Fruit fly (Drosophila melanogaster) whole organism, pupa: ENCODE measurements around the gene nanos.

Experiments
- CG10348 ChIP-seq: fragments of 200-800 bp; sonication (Bioruptor generic); IDR thresholded peaks from 2 replicates; pipeline ENCODE4 v1.3.6; 2022; ENCODE audit warnings: missing biosample characterization, missing genetic modification characterization
- CG12605 ChIP-seq: fragments of 200-800 bp; sonication (Bioruptor generic); IDR thresholded peaks from 2 replicates; pipeline ENCODE4 v1.3.6; 2022; ENCODE audit warnings: missing biosample characterization, missing genetic modification characterization
- CG14655 ChIP-seq: fragments of 200-800 bp; sonication (Bioruptor generic); optimal IDR thresholded peaks from 3 replicates; lab custom pipeline; 2017; ENCODE audit warnings: mild to moderate bottlenecking, missing biosample characterization, missing genetic modification reagents, missing genetic modification characterization
- CG15710 ChIP-seq: fragments of 200-800 bp; sonication (Bioruptor generic); optimal IDR thresholded peaks from 2 replicates; lab custom pipeline; 2018; ENCODE audit warnings: missing biosample characterization, mild to moderate bottlenecking, missing genetic modification characterization, moderate library complexity
- CG17806 ChIP-seq: fragments of 200-800 bp; sonication (Bioruptor generic); optimal IDR thresholded peaks from 2 replicates; lab custom pipeline; 2018; ENCODE audit warnings: missing biosample characterization, mild to moderate bottlenecking, missing genetic modification characterization, moderate library complexity
- CG32121 ChIP-seq: fragments of 200-800 bp; sonication (Bioruptor generic); IDR thresholded peaks from 2 replicates; pipeline ENCODE4 v1.3.6; 2022; ENCODE audit warnings: missing biosample characterization, missing genetic modification characterization
- CG34367 ChIP-seq: fragments of 200-800 bp; sonication (Bioruptor generic); optimal IDR thresholded peaks from 2 replicates; lab custom pipeline; 2018; ENCODE audit warnings: missing biosample characterization, mild to moderate bottlenecking, missing genetic modification characterization
- CG4496 ChIP-seq: fragments of 200-800 bp; sonication (Bioruptor generic); IDR thresholded peaks from 3 replicates; pipeline ENCODE4 v1.3.6; 2022; ENCODE audit warnings: missing biosample characterization, missing genetic modification characterization
- CG8301 ChIP-seq: fragments of 200-800 bp; sonication (Bioruptor generic); optimal IDR thresholded peaks from 2 replicates; lab custom pipeline; 2018; ENCODE audit warnings: missing biosample characterization, mild to moderate bottlenecking, missing genetic modification characterization
- EcR ChIP-seq: fragments of 200-800 bp; sonication (Bioruptor generic); optimal IDR thresholded peaks from 3 replicates; lab custom pipeline; 2019; ENCODE audit warnings: missing biosample characterization, missing genetic modification characterization, mild to moderate bottlenecking, moderate library complexity, missing genetic modification reagents
- Pif1A ChIP-seq: fragments of 200-800 bp; sonication (Bioruptor generic); optimal IDR thresholded peaks from 3 replicates; lab custom pipeline; 2016; ENCODE audit warnings: missing biosample characterization, missing genetic modification characterization
- Snoo ChIP-seq: fragments of 200-800 bp; sonication (Bioruptor generic); optimal IDR thresholded peaks from 3 replicates; lab custom pipeline; 2017; ENCODE audit warnings: missing biosample characterization, mild to moderate bottlenecking, missing genetic modification characterization, inconsistent platforms
- fd96Ca ChIP-seq: fragments of 200-800 bp; sonication (Bioruptor generic); IDR thresholded peaks from 3 replicates; pipeline ENCODE4 v1.3.6; 2022; ENCODE audit warnings: missing biosample characterization, missing genetic modification characterization
- rn ChIP-seq: fragments of 200-800 bp; sonication (Bioruptor generic); IDR thresholded peaks from 2 replicates; pipeline ENCODE4 v1.3.6; 2022; ENCODE audit warnings: missing biosample characterization, missing genetic modification characterization

dm6 chr3R:19134957-19135356, 22.1 kb upstream of the nanos start, which contains the start of gene Cyp12a4:
- no peak for TF ChIP-seq fd96Ca (GFP tag; lab: Robert Waterston, UW)
- TF ChIP-seq rn (GFP tag; lab: Robert Waterston, UW) = no peak
- TF ChIP-seq CG15710 = no peak
- TF ChIP-seq CG17806 (tag; lab: Kevin White, UChicago) = no peak
- no peak for TF ChIP-seq CG14655
- TF ChIP-seq CG8301 (tag; lab: Kevin White, UChicago) = no peak
- no peak for TF ChIP-seq CG32121
- TF ChIP-seq CG12605 (GFP tag; lab: Robert Waterston, UW) = no peak
- TF ChIP-seq CG10348 (GFP tag; lab: Robert Waterston, UW) = no peak
- no peak for TF ChIP-seq Snoo (tag; lab: Kevin White, UChicago)
- no peak for TF ChIP-seq CG34367 (tag; lab: Kevin White, UChicago)
- TF ChIP-seq EcR (GFP tag; lab: Kevin White, UChicago) = no peak
- TF ChIP-seq Pif1A (GFP tag; lab: Kevin White, UChicago) = no peak
- TF ChIP-seq CG4496 = no peak
